Worm (Caenorhabditis elegans): ENCODE measurements around the gene EEED8.14.

EEED8.14 gene

ce11 chrII:5399201-5399600, 14.7 kb downstream of the EEED8.14 start, which contains the start of gene mog-5 (continued):
- TF ChIP-seq fkh-6 (tag; optimal IDR thresholded peaks at IDR 0.05): no peak
- no peak for TF ChIP-seq syd-9 (tag; optimal IDR thresholded peaks at IDR 0.05)
- peak; percentile 50 for TF ChIP-seq tbx-2 (tag; optimal IDR thresholded peaks at IDR 0.05)
- TF ChIP-seq Y22D7AL.16 (tag; optimal IDR thresholded peaks at IDR 0.05): no peak
- TF ChIP-seq hlh-30 (tag; optimal IDR thresholded peaks at IDR 0.05; ENCODE audit: insufficient read depth): no peak
- no peak for TF ChIP-seq ceh-9 (tag; optimal IDR thresholded peaks at IDR 0.05)
- no peak for TF ChIP-seq ceh-24 (tag; optimal IDR thresholded peaks at IDR 0.05)

- TF ChIP-seq pha-4 (tag; optimal IDR thresholded peaks at IDR 0.05): no peak
- TF ChIP-seq dmd-4 (tag; optimal IDR thresholded peaks at IDR 0.05; ENCODE audit: borderline replicate concordance): no peak
- no peak for TF ChIP-seq hlh-15 (tag; optimal IDR thresholded peaks at IDR 0.05)
- no peak for TF ChIP-seq C38D4.7 (GFP tag; optimal IDR thresholded peaks at IDR 0.05)
- TF ChIP-seq unc-42 (tag; optimal IDR thresholded peaks at IDR 0.05): no peak
- no peak for TF ChIP-seq gmeb-2 (tag; optimal IDR thresholded peaks at IDR 0.05)
- no peak for TF ChIP-seq pax-1 (tag; optimal IDR thresholded peaks at IDR 0.05)
- TF ChIP-seq eyg-1 (tag; optimal IDR thresholded peaks at IDR 0.05): no peak
- no peak for TF ChIP-seq Y22D7AL.16 (tag; optimal IDR thresholded peaks at IDR 0.05)
- no peak for TF ChIP-seq ceh-31 (tag; optimal IDR thresholded peaks at IDR 0.05)
Measured at ce11 chrII:5398779-5399178, 15.1 kb downstream of the EEED8.14 start, which contains the start of gene fbxl-3. Gene fbxl-3, minus strand, starts transcription at chrII:5398902.

- TF ChIP-seq unc-55 (GFP tag; optimal IDR thresholded peaks at IDR 0.05) (no peak), fkh-10 (GFP tag; optimal IDR thresholded peaks at IDR 0.05) (no peak)
Measured at ce11 chrII:5395594-5395993, 18.3 kb downstream of the EEED8.14 start, which contains the start of gene pink-1. Gene pink-1, minus strand, starts transcription at chrII:5395694.

ce11 chrII:5393090-5393489, 20.8 kb downstream of the EEED8.14 start, which contains the start of gene brap-2:
Gene brap-2, minus strand, starts transcription at chrII:5393190.
- no peak for TF ChIP-seq C38D4.7 (GFP tag; optimal IDR thresholded peaks at IDR 0.05)
- no peak for TF ChIP-seq odd-2 (tag; optimal IDR thresholded peaks at IDR 0.05)
- TF ChIP-seq ceh-24 (tag; optimal IDR thresholded peaks at IDR 0.05): no peak
- no peak for TF ChIP-seq unc-3 (GFP tag; conservative IDR thresholded peaks at IDR 0.05)
- TF ChIP-seq unc-3 (tag; optimal IDR thresholded peaks at IDR 0.05): no peak
- no peak for TF ChIP-seq npax-4 (tag; optimal IDR thresholded peaks at IDR 0.05)
- no peak for TF ChIP-seq pqm-1 (tag; optimal IDR thresholded peaks at IDR 0.05)
- no peak for TF ChIP-seq T23F11.4 (GFP tag; optimal IDR thresholded peaks at IDR 0.05)
- no peak for TF ChIP-seq sox-4 (tag; optimal IDR thresholded peaks at IDR 0.05)
- TF ChIP-seq hlh-15 (tag; optimal IDR thresholded peaks at IDR 0.05): no peak
- no peak for TF ChIP-seq lim-6 (tag; optimal IDR thresholded peaks at IDR 0.05)
- TF ChIP-seq nhr-11 (tag; optimal IDR thresholded peaks at IDR 0.05): no peak
- no peak for TF ChIP-seq eyg-1 (tag; optimal IDR thresholded peaks at IDR 0.05)
- TF ChIP-seq elt-2 (tag; optimal IDR thresholded peaks at IDR 0.05): no peak
- TF ChIP-seq unc-42 (tag; optimal IDR thresholded peaks at IDR 0.05): no peak
- no peak for TF ChIP-seq rnt-1 (tag; optimal IDR thresholded peaks at IDR 0.05)
- no peak for TF ChIP-seq ceh-18 (tag; optimal IDR thresholded peaks at IDR 0.05)
- no peak for TF ChIP-seq dmd-4 (tag; optimal IDR thresholded peaks at IDR 0.05; ENCODE audit: borderline replicate concordance)
- TF ChIP-seq K09A11.1 (tag; optimal IDR thresholded peaks at IDR 0.05; ENCODE audit: insufficient read depth): no peak
- TF ChIP-seq ztf-16 (tag; optimal IDR thresholded peaks at IDR 0.05): no peak

ce11 chrII:5391447-5391846, 22.4 kb downstream of the EEED8.14 start:
- TF ChIP-seq ceh-14 (tag; optimal IDR thresholded peaks at IDR 0.05): no peak
- peak; percentile 2 for TF ChIP-seq elt-2 (tag; optimal IDR thresholded peaks at IDR 0.05)
- TF ChIP-seq hlh-6 (tag; optimal IDR thresholded peaks at IDR 0.05): no peak
- TF ChIP-seq nhr-232 (tag; optimal IDR thresholded peaks at IDR 0.05): no peak
- TF ChIP-seq rnt-1 (tag; optimal IDR thresholded peaks at IDR 0.05): no peak
